Worm (Caenorhabditis elegans): ENCODE data around the gene pes-4.

Gene pes-4

DNA sequence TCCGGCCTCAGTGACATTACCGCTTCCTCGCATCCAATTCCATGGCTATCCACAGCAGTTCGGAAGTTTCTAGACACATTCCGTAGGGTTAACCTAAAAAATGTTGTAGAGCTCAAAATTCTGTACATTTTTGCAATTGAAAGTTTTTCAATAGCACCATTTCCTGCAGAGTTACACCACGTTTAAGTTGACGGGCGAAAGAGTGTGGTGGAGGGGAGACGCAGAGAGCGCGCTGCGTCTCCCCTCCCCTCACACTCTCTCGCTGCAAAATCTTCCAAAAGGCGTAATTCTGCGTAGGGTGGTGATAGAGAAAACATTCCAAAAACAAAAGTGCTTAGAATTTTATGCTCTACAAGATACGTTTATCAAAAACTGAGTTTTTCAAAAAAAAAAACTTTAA is 18.3 kb upstream of the pes-4 start:
- no peak for TF ChIP-seq ahr-1 (tag; optimal IDR thresholded peaks at IDR 0.05)
- TF ChIP-seq ama-1 (optimal IDR thresholded peaks at IDR 0.05): no peak

DNA sequence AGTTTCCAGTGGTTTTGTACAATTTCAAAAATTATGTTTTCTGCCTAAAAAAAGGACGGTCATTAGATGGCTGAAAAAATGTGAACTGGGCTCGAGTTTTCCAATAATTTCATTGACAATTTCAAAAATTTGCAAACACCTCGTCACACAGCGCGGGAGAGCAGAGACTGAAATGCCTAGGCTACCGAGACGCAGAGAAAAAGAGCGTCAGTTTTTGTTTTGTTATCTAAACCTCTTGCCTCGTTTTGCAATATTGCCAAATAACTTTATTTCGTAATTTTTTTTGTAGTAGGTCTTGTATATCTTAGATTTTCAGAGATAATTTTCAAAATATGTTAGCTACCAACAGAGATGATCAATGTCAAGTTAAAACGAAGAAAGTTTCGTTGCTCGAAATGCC is 13.1 kb upstream of the pes-4 start, which contains the start of gene fbxa-63:
fbxa-63 (plus strand) TSS at position 310 of the 400 bp plus-strand sequence.
- no peak for TF ChIP-seq hlh-13 (GFP tag; optimal IDR thresholded peaks at IDR 0.05)
- peak; percentile 30 for TF ChIP-seq nfya-1 (tag; optimal IDR thresholded peaks at IDR 0.05)

DNA sequence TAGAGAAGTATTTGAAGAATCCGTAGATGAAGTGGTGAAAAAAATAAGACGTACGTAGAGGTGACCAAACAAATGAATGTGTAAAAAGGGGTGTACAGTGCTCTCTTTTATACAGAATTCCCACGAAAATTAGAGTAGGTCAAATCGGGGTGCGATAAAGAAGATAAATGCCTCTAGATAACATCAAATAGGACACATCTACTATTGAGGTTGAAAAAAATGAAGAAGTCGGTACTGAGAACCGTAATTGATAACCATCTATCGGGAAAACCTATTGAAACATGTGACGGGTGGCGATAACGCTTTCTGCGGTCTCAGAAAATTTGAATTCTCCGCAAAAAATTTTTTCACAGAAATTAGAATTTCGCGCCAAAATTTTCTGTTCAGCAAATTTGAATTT is 8.6 kb upstream of the pes-4 start, which contains the start of gene fbxa-61:
fbxa-61 (plus strand) TSS at position 345 of the 400 bp plus-strand sequence.
- peak; percentile 18 for TF ChIP-seq rnt-1 (tag; optimal IDR thresholded peaks at IDR 0.05)
- TF ChIP-seq ceh-22 (tag; optimal IDR thresholded peaks at IDR 0.05): no peak
- TF ChIP-seq hlh-8 (tag; optimal IDR thresholded peaks at IDR 0.05): no peak
- TF ChIP-seq dmd-4 (tag; optimal IDR thresholded peaks at IDR 0.05; ENCODE audit: borderline replicate concordance): no peak
- TF ChIP-seq odd-2 (tag; optimal IDR thresholded peaks at IDR 0.05): no peak

DNA sequence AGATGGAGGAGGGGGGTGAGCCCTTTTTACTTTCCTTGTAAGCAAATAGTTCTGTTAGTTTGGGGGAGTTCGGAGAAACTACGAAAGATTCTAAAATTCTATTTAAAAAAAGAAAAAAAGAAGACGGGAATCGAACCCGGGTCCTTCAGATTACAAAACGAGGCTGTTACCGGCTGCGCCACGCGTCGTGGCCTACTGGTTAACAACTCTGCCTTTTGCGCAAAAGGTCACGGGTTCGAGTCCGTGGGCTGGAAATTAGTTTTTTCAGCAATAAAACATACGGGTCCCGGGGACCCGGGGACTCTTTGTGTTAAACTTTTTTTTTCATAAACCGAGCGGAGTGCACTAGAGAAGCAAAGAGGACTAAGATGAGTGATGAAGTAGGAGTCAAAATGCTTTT is 1.1 kb upstream of the pes-4 start:
- peak; percentile 22 for TF ChIP-seq unc-55 (GFP tag; optimal IDR thresholded peaks at IDR 0.05)
- TF ChIP-seq pat-9 (tag; optimal IDR thresholded peaks at IDR 0.05): no peak

- no peak for TF ChIP-seq syd-9 (tag; optimal IDR thresholded peaks at IDR 0.05)
- TF ChIP-seq pat-9 (tag; optimal IDR thresholded peaks at IDR 0.05): no peak
- TF ChIP-seq ceh-31 (tag; optimal IDR thresholded peaks at IDR 0.05): no peak
- no peak for TF ChIP-seq zip-5 (tag; optimal IDR thresholded peaks at IDR 0.05)
- no peak for TF ChIP-seq ceh-19 (GFP tag; optimal IDR thresholded peaks at IDR 0.05)
- TF ChIP-seq gmeb-2 (tag; optimal IDR thresholded peaks at IDR 0.05): no peak
- no peak for TF ChIP-seq che-1 (tag; optimal IDR thresholded peaks at IDR 0.05)
- TF ChIP-seq hlh-6 (tag; optimal IDR thresholded peaks at IDR 0.05): no peak
- no peak for TF ChIP-seq ceh-18 (tag; optimal IDR thresholded peaks at IDR 0.05)
- TF ChIP-seq ahr-1 (tag; optimal IDR thresholded peaks at IDR 0.05): no peak
- TF ChIP-seq nfya-1 (tag; optimal IDR thresholded peaks at IDR 0.05): no peak
- TF ChIP-seq fax-1 (tag; optimal IDR thresholded peaks at IDR 0.05): no peak
- TF ChIP-seq pag-3 (tag; optimal IDR thresholded peaks at IDR 0.05; ENCODE audit: borderline replicate concordance): no peak
- TF ChIP-seq ceh-6 (GFP tag; optimal IDR thresholded peaks at IDR 0.05): no peak
- no peak for TF ChIP-seq pha-2 (tag; optimal IDR thresholded peaks at IDR 0.05)
- no peak for TF ChIP-seq sdc-2 (tag; optimal IDR thresholded peaks at IDR 0.05)
- TF ChIP-seq npax-4 (tag; optimal IDR thresholded peaks at IDR 0.05): no peak
- TF ChIP-seq ceh-14 (tag; optimal IDR thresholded peaks at IDR 0.05): no peak
These were observed 598 bp upstream of the pes-4 start for ce11 chrIII:1230672-1231071.

DNA sequence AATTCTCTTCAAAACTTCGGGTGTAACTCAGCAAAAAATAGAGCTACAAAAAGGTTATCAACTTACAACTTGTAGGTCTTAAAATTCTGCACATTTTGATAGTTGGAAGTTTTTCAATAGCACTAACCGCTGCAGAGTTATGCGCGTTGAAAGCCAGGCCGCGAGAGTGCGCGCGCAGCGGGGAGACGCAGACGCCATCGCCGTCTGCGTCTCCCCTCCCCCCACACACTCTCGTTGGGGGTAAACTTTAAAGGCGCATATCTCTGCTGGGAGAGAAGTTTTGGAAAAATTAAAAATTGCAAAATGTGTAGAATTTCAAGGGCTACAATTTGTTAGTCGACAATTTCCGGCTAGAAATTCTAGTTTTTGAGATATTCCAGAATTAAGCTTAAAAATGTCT is 564 bp downstream of the pes-4 start:
- no peak for TF ChIP-seq pax-1 (tag; optimal IDR thresholded peaks at IDR 0.05)
- TF ChIP-seq hlh-30 (tag; optimal IDR thresholded peaks at IDR 0.05; ENCODE audit: insufficient read depth): no peak
- no peak for TF ChIP-seq dve-1 (tag; optimal IDR thresholded peaks at IDR 0.05)
- TF ChIP-seq madf-2 (tag; optimal IDR thresholded peaks at IDR 0.05): no peak
- no peak for TF ChIP-seq Y22D7AL.16 (tag; optimal IDR thresholded peaks at IDR 0.05)
- TF ChIP-seq ceh-31 (tag; optimal IDR thresholded peaks at IDR 0.05): no peak
- no peak for TF ChIP-seq ceh-6 (GFP tag; optimal IDR thresholded peaks at IDR 0.05)
- no peak for TF ChIP-seq tbx-2 (tag; optimal IDR thresholded peaks at IDR 0.05)
- TF ChIP-seq ceh-9 (tag; optimal IDR thresholded peaks at IDR 0.05): no peak
- TF ChIP-seq lin-11 (tag; optimal IDR thresholded peaks at IDR 0.05): no peak
- TF ChIP-seq ceh-19 (GFP tag; optimal IDR thresholded peaks at IDR 0.05): no peak
- TF ChIP-seq mec-3 (tag; optimal IDR thresholded peaks at IDR 0.05; ENCODE audit: borderline replicate concordance): no peak
- no peak for TF ChIP-seq syd-9 (tag; optimal IDR thresholded peaks at IDR 0.05)
- no peak for TF ChIP-seq nfya-1 (tag; optimal IDR thresholded peaks at IDR 0.05)

Measured in whole organism, late embryonic.